Fruit fly (Drosophila melanogaster) whole organism, prepupa: Measurements from ENCODE around the gene CG12448.

Experiments
- CG10669 ChIP-seq: fragments of 200-800 bp; sonication (Bioruptor generic); optimal IDR thresholded peaks from 3 replicates; lab custom pipeline; 2018; ENCODE audit warnings: missing biosample characterization, mild to moderate bottlenecking, missing genetic modification characterization, moderate library complexity
- CG11902 ChIP-seq: fragments of 200-800 bp; sonication (Bioruptor generic); optimal IDR thresholded peaks from 3 replicates; lab custom pipeline; 2016; ENCODE audit warnings: missing biosample characterization, missing genetic modification characterization
- CG3032 ChIP-seq: fragments of 200-800 bp; optimal IDR thresholded peaks from 2 replicates; lab custom pipeline; 2019; ENCODE audit warnings: missing biosample characterization, mild to moderate bottlenecking, missing genetic modification characterization, moderate library complexity
- CG31627 ChIP-seq: fragments of 200-800 bp; sonication (Bioruptor generic); optimal IDR thresholded peaks from 3 replicates; lab custom pipeline; 2016; ENCODE audit warnings: missing biosample characterization, missing genetic modification characterization
- CG8319 ChIP-seq: fragments of 200-800 bp; sonication (Bioruptor generic); optimal IDR thresholded peaks from 3 replicates; lab custom pipeline; 2016; ENCODE audit warnings: missing biosample characterization, missing genetic modification characterization
- Eip78C ChIP-seq: fragments of 200-800 bp; sonication (Bioruptor generic); peaks from one replicate; lab custom pipeline; 2016; ENCODE audit warnings: missing biosample characterization, missing genetic modification characterization
- Gug ChIP-seq: fragments of 200-800 bp; sonication (Bioruptor generic); IDR thresholded peaks from 2 replicates; pipeline ENCODE4 v1.3.6; 2022; ENCODE audit warnings: missing biosample characterization, missing genetic modification characterization
- Hr39 ChIP-seq: fragments of 200-800 bp; sonication (Bioruptor generic); optimal IDR thresholded peaks from 2 replicates; lab custom pipeline; 2016; ENCODE audit warnings: missing biosample characterization, missing genetic modification characterization
- Lpt ChIP-seq: fragments of 200-800 bp; sonication (Bioruptor generic); optimal IDR thresholded peaks from 3 replicates; lab custom pipeline; 2016; ENCODE audit warnings: missing biosample characterization, missing genetic modification characterization
- fkh ChIP-seq: fragments of 200-800 bp; sonication (Bioruptor generic); optimal IDR thresholded peaks from 3 replicates; lab custom pipeline; 2017; ENCODE audit warnings: missing biosample characterization, mild to moderate bottlenecking, missing genetic modification characterization, moderate library complexity

dm6 chr2L:15908496-15909276, 32.6 kb upstream of the CG12448 start:
- TF ChIP-seq CG10669 (GFP tag; lab: Kevin White, UChicago) (no peak), Eip78C (GFP tag; lab: Kevin White, UChicago) (peak; percentile 17), CG11902 (no peak), fkh (GFP tag; lab: Kevin White, UChicago) (peak; percentile 96), CG31627 (no peak), Hr39 (GFP tag; lab: Kevin White, UChicago) (no peak), CG8319 (GFP tag; lab: Kevin White, UChicago) (no peak), Lpt (no peak), Gug (GFP tag; lab: Robert Waterston, UW) (no peak), CG3032 (no peak)
